Worm (Caenorhabditis elegans) whole organism, L1 larva: Measurements from ENCODE around the gene D1053.3.

Source experiments
- C16A3.4 ChIP-seq: fragments of 150-350 bp; optimal IDR thresholded peaks from 2 replicates; lab custom pipeline; 2014; ENCODE audit warnings: missing biosample characterization, missing genetic modification characterization
- C34B4.2 ChIP-seq: sonication (generic microtip); optimal IDR thresholded peaks from 2 replicates; lab custom pipeline; 2017; ENCODE audit warnings: mild to moderate bottlenecking, missing genetic modification characterization, missing compliant biosample characterization
- F16B12.6 ChIP-seq: fragments of 150-350 bp; optimal IDR thresholded peaks from 2 replicates; lab custom pipeline; 2014; ENCODE audit warnings: missing biosample characterization, missing genetic modification characterization
- Y116A8C.19 ChIP-seq: sonication (generic microtip); optimal IDR thresholded peaks from 2 replicates; lab custom pipeline; 2016; ENCODE audit warnings: missing compliant biosample characterization, missing genetic modification characterization, borderline replicate concordance
- alr-1 ChIP-seq: fragments of 200-800 bp; sonication (Bioruptor generic); optimal IDR thresholded peaks from 2 replicates; lab custom pipeline; 2018; ENCODE audit warnings: borderline replicate concordance, mild to moderate bottlenecking, missing genetic modification characterization, missing compliant biosample characterization
- ama-1 ChIP-seq: fragments of 150-350 bp; optimal IDR thresholded peaks from 2 replicates; lab custom pipeline; 2014
- ceh-63 ChIP-seq: fragments of 200-800 bp; sonication (Bioruptor generic); optimal IDR thresholded peaks from 2 replicates; lab custom pipeline; 2018; ENCODE audit warnings: mild to moderate bottlenecking, missing genetic modification characterization, missing compliant biosample characterization
- ceh-8 ChIP-seq: fragments of 200-800 bp; sonication (Bioruptor generic); optimal IDR thresholded peaks from 2 replicates; lab custom pipeline; 2018; ENCODE audit warnings: mild to moderate bottlenecking, missing genetic modification characterization, moderate library complexity, missing compliant biosample characterization
- ceh-88 ChIP-seq: fragments of 200-800 bp; sonication (Bioruptor generic); IDR thresholded peaks from 2 replicates; pipeline ENCODE4 v1.3.6; 2022; ENCODE audit warnings: missing genetic modification characterization, missing compliant biosample characterization
- ceh-90 ChIP-seq: sonication (generic microtip); optimal IDR thresholded peaks from 2 replicates; lab custom pipeline; 2016; ENCODE audit warnings: missing genetic modification characterization, missing compliant biosample characterization
- ces-1 ChIP-seq: fragments of 150-350 bp; optimal IDR thresholded peaks from 2 replicates; lab custom pipeline; 2014; ENCODE audit warnings: missing biosample characterization, missing genetic modification reagents, missing genetic modification characterization
- dpl-1 ChIP-seq, 3 experiments: fragments of 150-350 bp in 2 of 3; sonication (generic microtip) in 1 of 3; optimal IDR thresholded peaks; 2 replicates each; lab custom pipeline; 2014 to 2017; ENCODE audit warnings: missing biosample characterization in 3 of 3, missing genetic modification characterization in 3 of 3, missing genetic modification reagents in 3 of 3
- dsc-1 ChIP-seq: sonication (generic microtip); optimal IDR thresholded peaks from 2 replicates; lab custom pipeline; 2016; ENCODE audit warnings: mild to moderate bottlenecking, missing genetic modification characterization, missing compliant biosample characterization
- elt-2 ChIP-seq: sonication (generic microtip); optimal IDR thresholded peaks from 2 replicates; lab custom pipeline; 2016; ENCODE audit warnings: missing genetic modification characterization, mild to moderate bottlenecking, inconsistent platforms, missing compliant biosample characterization, missing genetic modification reagents
- elt-3 ChIP-seq, 6 experiments: fragments of 150-350 bp in 1 of 6; sonication (generic microtip); optimal IDR thresholded peaks; 2 replicates each; lab custom pipeline; 2017 to 2018; ENCODE audit warnings: missing biosample characterization in 6 of 6, missing genetic modification characterization in 6 of 6, inconsistent platforms in 1 of 6
- ets-5 ChIP-seq: fragments of 200-800 bp; sonication (Bioruptor generic); IDR thresholded peaks from 2 replicates; pipeline ENCODE4 v1.3.6; 2022; ENCODE audit warnings: missing genetic modification characterization, missing compliant biosample characterization
- fkh-10 ChIP-seq: sonication (generic microtip); optimal IDR thresholded peaks from 2 replicates; lab custom pipeline; 2017; ENCODE audit warnings: missing biosample characterization, missing genetic modification reagents, missing genetic modification characterization
- fkh-4 ChIP-seq: sonication (generic microtip); optimal IDR thresholded peaks from 2 replicates; lab custom pipeline; 2016; ENCODE audit warnings: missing compliant biosample characterization, missing genetic modification characterization, borderline replicate concordance
- fkh-8 ChIP-seq: sonication (generic microtip); optimal IDR thresholded peaks from 2 replicates; lab custom pipeline; 2016; ENCODE audit warnings: mild to moderate bottlenecking, missing genetic modification characterization, missing compliant biosample characterization
- hlh-17 ChIP-seq: fragments of 200-800 bp; sonication (Bioruptor generic); optimal IDR thresholded peaks from 2 replicates; lab custom pipeline; 2018; ENCODE audit warnings: missing genetic modification characterization, mild to moderate bottlenecking, missing compliant biosample characterization, moderate library complexity, borderline replicate concordance
- hpl-2 ChIP-seq: fragments of 150-350 bp; optimal IDR thresholded peaks from 2 replicates; lab custom pipeline; 2014; ENCODE audit warnings: missing biosample characterization, missing genetic modification reagents, missing genetic modification characterization
- irx-1 ChIP-seq: sonication (generic microtip); optimal IDR thresholded peaks from 2 replicates; lab custom pipeline; 2016; ENCODE audit warnings: missing genetic modification characterization, missing compliant biosample characterization
- jun-1 ChIP-seq: fragments of 150-350 bp; optimal IDR thresholded peaks from 2 replicates; lab custom pipeline; 2014; ENCODE audit warnings: missing biosample characterization, missing genetic modification reagents, missing genetic modification characterization
- lin-13 ChIP-seq: fragments of 150-350 bp; optimal IDR thresholded peaks from 2 replicates; lab custom pipeline; 2014; ENCODE audit warnings: missing biosample characterization, missing genetic modification reagents, missing genetic modification characterization
- lin-14 ChIP-seq: fragments of 200-800 bp; sonication (Bioruptor generic); optimal IDR thresholded peaks from 2 replicates; lab custom pipeline; 2018; ENCODE audit warnings: mild to moderate bottlenecking, missing genetic modification characterization, moderate library complexity, missing compliant biosample characterization
- lin-15B ChIP-seq: fragments of 150-350 bp; sonication (generic microtip); optimal IDR thresholded peaks from 3 replicates; lab custom pipeline; 2014; ENCODE audit warnings: missing biosample characterization, missing genetic modification characterization
- lin-35 ChIP-seq, 2 experiments: fragments of 150-350 bp; optimal IDR thresholded peaks; 2 replicates each; lab custom pipeline; 2014; ENCODE audit warnings: missing biosample characterization in 2 of 2, missing genetic modification characterization in 2 of 2, missing genetic modification reagents in 2 of 2
- lin-39 ChIP-seq: fragments of 150-350 bp; optimal IDR thresholded peaks from 2 replicates; lab custom pipeline; 2014; ENCODE audit warnings: missing biosample characterization, missing genetic modification reagents, missing genetic modification characterization
- lir-3 ChIP-seq: sonication (generic microtip); optimal IDR thresholded peaks from 2 replicates; lab custom pipeline; 2016; ENCODE audit warnings: mild to moderate bottlenecking, missing genetic modification characterization, moderate library complexity, missing compliant biosample characterization; ENCODE audit not compliant: poor library complexity
- mdl-1 ChIP-seq, 2 experiments: fragments of 150-350 bp; optimal IDR thresholded peaks; 2 replicates each; lab custom pipeline; 2014 to 2017; ENCODE audit warnings: missing biosample characterization in 2 of 2, missing genetic modification characterization in 2 of 2, inconsistent platforms in 1 of 2
- mef-2 ChIP-seq: fragments of 150-350 bp; optimal IDR thresholded peaks from 2 replicates; lab custom pipeline; 2014; ENCODE audit warnings: missing biosample characterization, missing genetic modification characterization
- nhr-19 ChIP-seq: fragments of 200-800 bp; sonication (Bioruptor generic); conservative IDR thresholded peaks from 2 replicates; pipeline ENCODE4 v1.3.6; 2022; ENCODE audit warnings: missing genetic modification characterization, missing compliant biosample characterization
- nhr-20 ChIP-seq: sonication (generic microtip); optimal IDR thresholded peaks from 2 replicates; lab custom pipeline; 2016; ENCODE audit warnings: mild to moderate bottlenecking, missing genetic modification characterization, missing compliant biosample characterization
- nhr-237 ChIP-seq: fragments of 150-350 bp; optimal IDR thresholded peaks from 2 replicates; lab custom pipeline; 2014; ENCODE audit warnings: missing biosample characterization, missing genetic modification characterization
- nhr-28 ChIP-seq: fragments of 150-350 bp; optimal IDR thresholded peaks from 2 replicates; lab custom pipeline; 2014; ENCODE audit warnings: missing biosample characterization, missing genetic modification characterization
- nhr-47 ChIP-seq: sonication (generic microtip); optimal IDR thresholded peaks from 2 replicates; lab custom pipeline; 2016; ENCODE audit warnings: mild to moderate bottlenecking, missing genetic modification characterization, moderate library complexity, missing compliant biosample characterization
- nhr-71 ChIP-seq: sonication (generic microtip); optimal IDR thresholded peaks from 2 replicates; lab custom pipeline; 2016; ENCODE audit warnings: mild to moderate bottlenecking, missing genetic modification characterization, moderate library complexity, missing compliant biosample characterization
- nhr-77 ChIP-seq: fragments of 150-350 bp; optimal IDR thresholded peaks from 2 replicates; lab custom pipeline; 2014; ENCODE audit warnings: missing biosample characterization, missing genetic modification characterization
- nhr-90 ChIP-seq: sonication (generic microtip); optimal IDR thresholded peaks from 2 replicates; lab custom pipeline; 2016; ENCODE audit warnings: mild to moderate bottlenecking, missing genetic modification characterization, missing compliant biosample characterization; ENCODE audit not compliant: poor library complexity
- pax-3 ChIP-seq: fragments of 200-800 bp; sonication (Bioruptor generic); optimal IDR thresholded peaks from 2 replicates; lab custom pipeline; 2018; ENCODE audit warnings: mild to moderate bottlenecking, missing genetic modification characterization, moderate library complexity, missing compliant biosample characterization
- pqm-1 ChIP-seq: sonication (generic microtip); optimal IDR thresholded peaks from 3 replicates; lab custom pipeline; 2017; ENCODE audit warnings: missing biosample characterization, missing genetic modification characterization
- rnt-1 ChIP-seq: sonication (generic microtip); optimal IDR thresholded peaks from 2 replicates; lab custom pipeline; 2016; ENCODE audit warnings: mild to moderate bottlenecking, missing genetic modification characterization, moderate library complexity, missing compliant biosample characterization
- snu-23 ChIP-seq: sonication (generic microtip); optimal IDR thresholded peaks from 2 replicates; lab custom pipeline; 2016; ENCODE audit warnings: missing genetic modification characterization, missing compliant biosample characterization
- sox-4 ChIP-seq: sonication (generic microtip); optimal IDR thresholded peaks from 2 replicates; lab custom pipeline; 2016; ENCODE audit warnings: missing genetic modification characterization, missing compliant biosample characterization
- tbx-2 ChIP-seq: sonication (generic microtip); optimal IDR thresholded peaks from 2 replicates; lab custom pipeline; 2016; ENCODE audit warnings: missing genetic modification characterization, missing compliant biosample characterization
- tlp-1 ChIP-seq: fragments of 150-350 bp; optimal IDR thresholded peaks from 2 replicates; lab custom pipeline; 2014; ENCODE audit warnings: missing biosample characterization, missing genetic modification characterization
- unc-30 ChIP-seq: sonication (generic microtip); optimal IDR thresholded peaks from 2 replicates; lab custom pipeline; 2017; ENCODE audit warnings: missing biosample characterization, missing genetic modification characterization
- unc-62 ChIP-seq: fragments of 150-350 bp; optimal IDR thresholded peaks from 2 replicates; lab custom pipeline; 2014; ENCODE audit warnings: missing biosample characterization, missing genetic modification reagents, missing genetic modification characterization
- unc-86 ChIP-seq: sonication (generic microtip); optimal IDR thresholded peaks from 2 replicates; lab custom pipeline; 2016; ENCODE audit warnings: missing genetic modification characterization, missing compliant biosample characterization
- vab-15 ChIP-seq: sonication (generic microtip); optimal IDR thresholded peaks from 2 replicates; lab custom pipeline; 2017; ENCODE audit warnings: missing genotype, mild to moderate bottlenecking, missing genetic modification characterization, missing compliant biosample characterization
- zag-1 ChIP-seq: fragments of 150-350 bp; optimal IDR thresholded peaks from 2 replicates; lab custom pipeline; 2014; ENCODE audit warnings: missing biosample characterization, missing genetic modification characterization
- ztf-11 ChIP-seq, 2 experiments: sonication (generic microtip); optimal IDR thresholded peaks; 2 replicates each; lab custom pipeline; 2016 to 2017; ENCODE audit warnings: missing genetic modification characterization in 2 of 2, missing biosample characterization in 1 of 2, missing compliant biosample characterization in 1 of 2
- ztf-4 ChIP-seq: fragments of 150-350 bp; optimal IDR thresholded peaks from 2 replicates; lab custom pipeline; 2014; ENCODE audit warnings: missing biosample characterization, missing genetic modification characterization

D1053.3 gene

DNA sequence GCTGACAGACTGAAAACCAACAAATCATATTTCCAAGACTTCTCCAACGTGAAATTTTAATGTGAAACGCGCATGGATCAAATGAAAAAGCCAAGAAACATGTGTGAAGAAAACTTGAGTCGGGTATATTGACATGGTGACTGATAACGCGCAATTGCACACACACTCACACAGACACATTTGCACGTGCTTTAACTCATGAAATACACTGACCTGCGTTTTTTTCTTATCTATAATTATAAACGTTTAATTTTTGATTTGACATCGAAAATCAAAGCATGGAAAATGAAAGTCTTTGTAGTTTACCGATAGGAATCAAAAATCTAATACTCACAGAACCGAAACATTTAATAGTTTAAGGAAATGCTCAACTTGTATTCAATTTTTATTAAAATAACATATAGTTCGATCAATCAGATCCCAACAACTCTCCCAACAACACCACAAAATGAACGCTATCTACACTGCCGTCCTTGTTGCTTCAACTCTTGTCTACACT is 1.7 kb upstream of the D1053.3 start, which contains the start of gene nspa-9:
Gene nspa-9 (plus strand): TSS at position 449 of the 499 bp plus-strand sequence.
- no peak for TF ChIP-seq dpl-1 (GFP tag; optimal IDR thresholded peaks at IDR 0.05; lab: Kevin White, UChicago)
- no peak for TF ChIP-seq nhr-77
- no peak for TF ChIP-seq sox-4 (tag; lab: Kevin White, UChicago)
- TF ChIP-seq Y116A8C.19 (tag; lab: Kevin White, UChicago) = no peak
- peak in 1 of 2 experiments; percentile 30 for TF ChIP-seq lin-35 (GFP tag; optimal IDR thresholded peaks at IDR 0.05; lab: Kevin White, UChicago)
- no peak for TF ChIP-seq snu-23 (GFP tag; lab: Kevin White, UChicago)
- TF ChIP-seq elt-2 (tag; lab: Kevin White, UChicago) = peak; percentile 92
- TF ChIP-seq hpl-2 (GFP tag; lab: Kevin White, UChicago) = no peak
- TF ChIP-seq ceh-63 = no peak
- TF ChIP-seq nhr-28 (tag; lab: Kevin White, UChicago) = no peak
- peak; percentile 33 for TF ChIP-seq lin-14
- TF ChIP-seq lin-39 (tag; lab: Kevin White, UChicago) = no peak
- TF ChIP-seq nhr-20 (tag; lab: Kevin White, UChicago) = peak; percentile 45
- TF ChIP-seq mef-2 (tag; lab: Kevin White, UChicago) = no peak
- no peak for TF ChIP-seq rnt-1 (tag; lab: Kevin White, UChicago)
- TF ChIP-seq F16B12.6 (tag; lab: Kevin White, UChicago) = no peak
- no peak for TF ChIP-seq pax-3 (tag; lab: Kevin White, UChicago)
- TF ChIP-seq ztf-4 (tag; lab: Kevin White, UChicago) = no peak
- no peak for TF ChIP-seq zag-1 (tag; lab: Kevin White, UChicago)
- no peak for TF ChIP-seq lin-15B (tag; lab: Kevin White, UChicago)
- no peak for TF ChIP-seq ama-1 (lab: Kevin White, UChicago)
- no peak for TF ChIP-seq nhr-237 (tag; lab: Kevin White, UChicago)
- TF ChIP-seq tlp-1 (tag; lab: Kevin White, UChicago) = no peak
- TF ChIP-seq ceh-8 (GFP tag; lab: Kevin White, UChicago) = no peak
- TF ChIP-seq mdl-1 (tag; optimal IDR thresholded peaks at IDR 0.05; lab: Kevin White, UChicago) = peak in 1 of 2 experiments; percentile 57
- no peak for TF ChIP-seq tbx-2 (tag; lab: Kevin White, UChicago)
- no peak for TF ChIP-seq unc-30 (tag; lab: Kevin White, UChicago)
- TF ChIP-seq nhr-90 (tag; lab: Kevin White, UChicago) = peak; percentile 36
- TF ChIP-seq dsc-1 (tag; lab: Kevin White, UChicago) = peak; percentile 39
- no peak for TF ChIP-seq ceh-90
- TF ChIP-seq jun-1 = no peak
- no peak for TF ChIP-seq C34B4.2 (tag; lab: Kevin White, UChicago)
- TF ChIP-seq lir-3 (tag; lab: Kevin White, UChicago) = no peak
- no peak for TF ChIP-seq vab-15
- TF ChIP-seq C16A3.4 = no peak
- TF ChIP-seq lin-13 (GFP tag; lab: Kevin White, UChicago) = no peak
- no peak for TF ChIP-seq ztf-11 (tag; optimal IDR thresholded peaks at IDR 0.05; lab: Kevin White, UChicago)
- TF ChIP-seq fkh-8 (tag; lab: Kevin White, UChicago) = peak; percentile 10
- TF ChIP-seq ets-5 (GFP tag; lab: Robert Waterston, UW) = no peak
- TF ChIP-seq unc-86 (tag; lab: Kevin White, UChicago) = no peak
- no peak for TF ChIP-seq irx-1
- no peak for TF ChIP-seq fkh-4
- no peak for TF ChIP-seq ces-1 (GFP tag; lab: Kevin White, UChicago)
- TF ChIP-seq hlh-17 = no peak
- TF ChIP-seq unc-62 (GFP tag; lab: Kevin White, UChicago) = no peak
- TF ChIP-seq elt-3 (tag; optimal IDR thresholded peaks at IDR 0.05; lab: Kevin White, UChicago) = no peak
- no peak for TF ChIP-seq nhr-19 (GFP tag; lab: Robert Waterston, UW)
- peak; percentile 47 for TF ChIP-seq nhr-71 (tag; lab: Kevin White, UChicago)
- TF ChIP-seq fkh-10 (GFP tag; lab: Kevin White, UChicago) = no peak
- TF ChIP-seq pqm-1 (tag; lab: Kevin White, UChicago) = peak; percentile 46
- no peak for TF ChIP-seq alr-1
- TF ChIP-seq ceh-88 (GFP tag; lab: Robert Waterston, UW) = no peak
- no peak for TF ChIP-seq nhr-47 (tag; lab: Kevin White, UChicago)
